Fruit fly (Drosophila melanogaster): ENCODE measurements around the gene PIG-S.

DNA sequence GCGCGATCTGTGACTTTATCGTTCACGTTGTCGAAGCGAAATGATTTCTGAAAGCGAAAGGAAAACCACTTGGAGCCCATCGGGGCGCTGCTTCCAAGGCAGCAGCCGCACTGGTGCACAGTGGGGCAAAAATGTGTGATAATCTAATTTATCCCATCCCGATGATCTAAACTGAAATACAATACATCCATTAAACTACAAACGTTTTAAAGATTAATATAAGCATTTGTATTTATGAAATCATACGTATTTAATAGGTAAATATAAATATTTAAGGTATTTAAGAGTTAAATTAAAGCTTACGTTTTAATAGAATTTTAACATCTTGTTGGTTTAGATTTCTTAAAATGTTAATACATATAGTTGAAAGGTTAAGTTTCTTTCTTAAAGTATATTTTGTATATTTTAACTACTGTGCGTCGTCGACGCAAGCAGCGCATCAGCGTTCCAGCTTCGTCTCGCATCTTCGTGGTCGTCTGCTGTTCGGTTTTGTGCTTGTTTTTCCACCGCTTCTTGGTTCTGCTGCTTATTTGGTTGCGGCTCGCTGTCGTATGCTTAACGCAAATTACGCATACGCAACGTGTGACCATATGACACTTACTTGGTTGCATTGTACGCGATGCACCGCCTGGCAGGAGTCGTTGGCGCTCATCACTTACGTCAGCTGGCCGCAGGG lies 11.6 kb downstream of the PIG-S start, which contains the start of gene CG13643:
- TF ChIP-seq CG8478 (optimal IDR thresholded peaks at IDR 0.05), result no peak
- TF ChIP-seq pan (optimal IDR thresholded peaks at IDR 0.05), result no peak
- no peak for TF ChIP-seq EcR (GFP tag; optimal IDR thresholded peaks at IDR 0.05)

Data from whole organism.